Worm (Caenorhabditis elegans): ENCODE measurements around the gene vps-33.2.

vps-33.2 gene

DNA sequence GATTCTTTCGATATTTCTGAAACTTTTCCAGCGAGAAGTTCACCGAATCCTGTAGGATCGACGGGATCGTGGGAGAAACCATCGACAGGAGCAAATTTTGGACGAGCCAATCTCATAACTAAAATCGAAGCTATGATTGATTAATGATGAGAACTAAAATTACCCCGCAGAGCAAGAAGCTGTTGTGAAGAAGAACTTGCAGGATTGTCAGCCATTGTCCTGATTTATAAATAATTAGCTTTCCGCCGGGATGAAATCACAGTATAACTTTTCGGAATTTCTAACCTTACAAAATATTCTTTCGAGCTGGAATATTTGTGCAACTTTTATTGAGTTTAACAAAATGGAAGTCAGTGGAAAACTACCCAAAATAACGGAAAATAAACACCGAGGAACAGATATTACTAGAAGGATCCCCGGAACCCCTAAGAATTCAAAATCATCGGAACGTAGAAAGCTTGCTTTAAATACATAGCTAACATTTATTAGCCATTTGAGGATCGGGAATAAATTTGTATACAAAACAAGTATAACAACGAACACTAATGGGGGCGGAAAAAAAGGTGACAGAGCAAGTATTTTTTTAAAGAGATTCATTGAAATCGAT, 13.6 kb upstream of the vps-33.2 start, which contains the start of gene C56C10.7 (continued):
- peak; percentile 8 for TF ChIP-seq B0261.1 (tag; optimal IDR thresholded peaks at IDR 0.05)
- no peak for TF ChIP-seq attf-5 (GFP tag; optimal IDR thresholded peaks at IDR 0.05)
- peak; percentile 76 for TF ChIP-seq snpc-3.4 (tag; optimal IDR thresholded peaks at IDR 0.05)
- TF ChIP-seq madf-6 (GFP tag; IDR thresholded peaks at IDR 0.05), result peak; percentile 89
- peak; percentile 87 for TF ChIP-seq tlf-1 (GFP tag; optimal IDR thresholded peaks at IDR 0.05)
- peak; percentile 63 for TF ChIP-seq ceh-100 (GFP tag; IDR thresholded peaks at IDR 0.05)
- TF ChIP-seq cebp-1 (GFP tag; IDR thresholded peaks at IDR 0.05), result no peak
- TF ChIP-seq cebp-1 (tag; optimal IDR thresholded peaks at IDR 0.05), result peak; percentile 54
- TF ChIP-seq egl-18 (GFP tag; IDR thresholded peaks at IDR 0.05), result no peak
- peak; percentile 60; the same call in 1 of the 2 replicates for TF ChIP-seq aptf-3 (GFP tag; IDR thresholded peaks at IDR 0.05)
- no peak for TF ChIP-seq rpc-1 (optimal IDR thresholded peaks at IDR 0.05)
- TF ChIP-seq rpc-1 (tag; optimal IDR thresholded peaks at IDR 0.05), result no peak
- no peak for TF ChIP-seq K12H6.12 (tag; optimal IDR thresholded peaks at IDR 0.05)
- TF ChIP-seq T07F8.4 (tag; optimal IDR thresholded peaks at IDR 0.05), result no peak
- peak; percentile 77 for TF ChIP-seq chd-7 (tag; optimal IDR thresholded peaks at IDR 0.05)
- peak; percentile 34 for TF ChIP-seq ztf-26 (tag; optimal IDR thresholded peaks at IDR 0.05)
- peak; percentile 68; the same call in 1 of the 2 replicates for TF ChIP-seq bed-1 (GFP tag; IDR thresholded peaks at IDR 0.05)
- TF ChIP-seq madf-8 (GFP tag; conservative IDR thresholded peaks at IDR 0.05), result peak; percentile 39; the same call in 1 of the 2 replicates
- peak; percentile 88 for TF ChIP-seq hsf-1 (GFP tag; IDR thresholded peaks at IDR 0.05)
- no peak for TF ChIP-seq tbx-9 (tag; optimal IDR thresholded peaks at IDR 0.05; ENCODE audit: borderline replicate concordance)
- no peak for TF ChIP-seq Y53F4B.3 (GFP tag; IDR thresholded peaks at IDR 0.05)
- TF ChIP-seq B0019.2 (GFP tag; conservative IDR thresholded peaks at IDR 0.05), result 0 out of 2 replicates have a peak, but pooled peaks have one; percentile 4
- no peak for TF ChIP-seq akir-1 (GFP tag; optimal IDR thresholded peaks at IDR 0.05)
- no peak for TF ChIP-seq F55B11.4 (tag; optimal IDR thresholded peaks at IDR 0.05; ENCODE audit: borderline replicate concordance, insufficient read depth)
- TF ChIP-seq F22D6.2 (tag; optimal IDR thresholded peaks at IDR 0.05), result no peak
- TF ChIP-seq F52B5.7 (tag; optimal IDR thresholded peaks at IDR 0.05), result peak; percentile 36
- TF ChIP-seq rcor-1 (GFP tag; IDR thresholded peaks at IDR 0.05), result peak; percentile 68
- TF ChIP-seq cebp-2 (GFP tag; IDR thresholded peaks at IDR 0.05), result peak; percentile 78; the same call in 1 of the 2 replicates
- TF ChIP-seq ceh-40 (GFP tag; IDR thresholded peaks at IDR 0.05), result no peak; the same call in none of the 2 replicates
- TF ChIP-seq ceh-58 (GFP tag; IDR thresholded peaks at IDR 0.05), result peak; percentile 76; the same call in 1 of the 2 replicates
- peak; percentile 79 for TF ChIP-seq lin-54 (GFP tag; optimal IDR thresholded peaks at IDR 0.05)
- TF ChIP-seq B0336.3 (GFP tag; IDR thresholded peaks at IDR 0.05), result peak; percentile 94
- TF ChIP-seq hmg-1.2 (GFP tag; IDR thresholded peaks at IDR 0.05), result peak; percentile 49
- TF ChIP-seq nfya-1 (tag; optimal IDR thresholded peaks at IDR 0.05; ENCODE audit: borderline replicate concordance, insufficient read depth), result no peak
- TF ChIP-seq zfh-2 (GFP tag; conservative IDR thresholded peaks at IDR 0.05), result no peak
- no peak for TF ChIP-seq ztf-22 (GFP tag; optimal IDR thresholded peaks at IDR 0.05)
- no peak for TF ChIP-seq lin-40 (tag; optimal IDR thresholded peaks at IDR 0.05)
- TF ChIP-seq mel-28 (tag; optimal IDR thresholded peaks at IDR 0.05; ENCODE audit: borderline replicate concordance), result no peak
- TF ChIP-seq pha-4 (tag; optimal IDR thresholded peaks at IDR 0.05), result no peak
- TF ChIP-seq attf-3 (GFP tag; conservative IDR thresholded peaks at IDR 0.05), result no peak
- TF ChIP-seq sea-2 (GFP tag; IDR thresholded peaks at IDR 0.05), result no peak
- TF ChIP-seq lir-1 (GFP tag; conservative IDR thresholded peaks at IDR 0.05), result 0 out of 2 replicates have a peak, but pooled peaks have one; percentile 30
- TF ChIP-seq dpl-1 (GFP tag; optimal IDR thresholded peaks at IDR 0.05), result no peak
- TF ChIP-seq ztf-3 (GFP tag; optimal IDR thresholded peaks at IDR 0.05), result no peak
- no peak for TF ChIP-seq aptf-2 (GFP tag; conservative IDR thresholded peaks at IDR 0.05)
- TF ChIP-seq T26A5.8 (tag; optimal IDR thresholded peaks at IDR 0.05), result no peak
- no peak for TF ChIP-seq lsy-27 (tag; optimal IDR thresholded peaks at IDR 0.05; ENCODE audit: borderline replicate concordance, insufficient read depth)
- peak; percentile 53 for TF ChIP-seq F10E7.11 (tag; optimal IDR thresholded peaks at IDR 0.05)

Data from whole organism, young adult.